Fruit fly (Drosophila melanogaster) whole organism, pupa: ENCODE measurements around the gene CG11309.

Source experiments
- CG10348 ChIP-seq: fragments of 200-800 bp; sonication (Bioruptor generic); IDR thresholded peaks from 2 replicates; pipeline ENCODE4 v1.3.6; 2022; ENCODE audit warnings: missing biosample characterization, missing genetic modification characterization
- CG12605 ChIP-seq: fragments of 200-800 bp; sonication (Bioruptor generic); IDR thresholded peaks from 2 replicates; pipeline ENCODE4 v1.3.6; 2022; ENCODE audit warnings: missing biosample characterization, missing genetic modification characterization
- CG13204 ChIP-seq: fragments of 200-800 bp; sonication (Bioruptor generic); optimal IDR thresholded peaks from 2 replicates; lab custom pipeline; 2018; ENCODE audit warnings: missing biosample characterization, mild to moderate bottlenecking, missing genetic modification characterization, moderate library complexity
- CG14655 ChIP-seq: fragments of 200-800 bp; sonication (Bioruptor generic); optimal IDR thresholded peaks from 3 replicates; lab custom pipeline; 2017; ENCODE audit warnings: mild to moderate bottlenecking, missing biosample characterization, missing genetic modification reagents, missing genetic modification characterization
- CG15710 ChIP-seq: fragments of 200-800 bp; sonication (Bioruptor generic); optimal IDR thresholded peaks from 2 replicates; lab custom pipeline; 2018; ENCODE audit warnings: missing biosample characterization, mild to moderate bottlenecking, missing genetic modification characterization, moderate library complexity
- CG17806 ChIP-seq: fragments of 200-800 bp; sonication (Bioruptor generic); optimal IDR thresholded peaks from 2 replicates; lab custom pipeline; 2018; ENCODE audit warnings: missing biosample characterization, mild to moderate bottlenecking, missing genetic modification characterization, moderate library complexity
- CG32121 ChIP-seq: fragments of 200-800 bp; sonication (Bioruptor generic); IDR thresholded peaks from 2 replicates; pipeline ENCODE4 v1.3.6; 2022; ENCODE audit warnings: missing biosample characterization, missing genetic modification characterization
- CG34367 ChIP-seq: fragments of 200-800 bp; sonication (Bioruptor generic); optimal IDR thresholded peaks from 2 replicates; lab custom pipeline; 2018; ENCODE audit warnings: missing biosample characterization, mild to moderate bottlenecking, missing genetic modification characterization
- CG4496 ChIP-seq: fragments of 200-800 bp; sonication (Bioruptor generic); IDR thresholded peaks from 3 replicates; pipeline ENCODE4 v1.3.6; 2022; ENCODE audit warnings: missing biosample characterization, missing genetic modification characterization
- CG8159 ChIP-seq: fragments of 200-800 bp; sonication (Bioruptor generic); optimal IDR thresholded peaks from 3 replicates; lab custom pipeline; 2018; ENCODE audit warnings: missing biosample characterization, mild to moderate bottlenecking, missing genetic modification characterization, moderate library complexity
- CG8301 ChIP-seq: fragments of 200-800 bp; sonication (Bioruptor generic); optimal IDR thresholded peaks from 2 replicates; lab custom pipeline; 2018; ENCODE audit warnings: missing biosample characterization, mild to moderate bottlenecking, missing genetic modification characterization
- CG9948 ChIP-seq: fragments of 200-800 bp; sonication (Bioruptor generic); optimal IDR thresholded peaks from 2 replicates; lab custom pipeline; 2018; ENCODE audit warnings: missing biosample characterization, mild to moderate bottlenecking, missing genetic modification characterization, moderate library complexity
- D1 ChIP-seq: fragments of 200-800 bp; sonication (Bioruptor generic); optimal IDR thresholded peaks from 2 replicates; lab custom pipeline; 2018; ENCODE audit warnings: missing biosample characterization, mild to moderate bottlenecking, missing genetic modification characterization, moderate library complexity
- EcR ChIP-seq: fragments of 200-800 bp; sonication (Bioruptor generic); optimal IDR thresholded peaks from 3 replicates; lab custom pipeline; 2019; ENCODE audit warnings: missing biosample characterization, missing genetic modification characterization, mild to moderate bottlenecking, moderate library complexity, missing genetic modification reagents
- Ets98B ChIP-seq: fragments of 200-800 bp; sonication (Bioruptor generic); IDR thresholded peaks from 2 replicates; pipeline ENCODE4 v1.3.6; 2022; ENCODE audit warnings: missing biosample characterization, missing genetic modification characterization
- Pif1A ChIP-seq: fragments of 200-800 bp; sonication (Bioruptor generic); optimal IDR thresholded peaks from 3 replicates; lab custom pipeline; 2016; ENCODE audit warnings: missing biosample characterization, missing genetic modification characterization
- Pif1B ChIP-seq: fragments of 200-800 bp; sonication (Bioruptor generic); optimal IDR thresholded peaks from 3 replicates; lab custom pipeline; 2016; ENCODE audit warnings: missing biosample characterization, missing genetic modification characterization
- Snoo ChIP-seq: fragments of 200-800 bp; sonication (Bioruptor generic); optimal IDR thresholded peaks from 3 replicates; lab custom pipeline; 2017; ENCODE audit warnings: missing biosample characterization, mild to moderate bottlenecking, missing genetic modification characterization, inconsistent platforms
- fd96Ca ChIP-seq: fragments of 200-800 bp; sonication (Bioruptor generic); IDR thresholded peaks from 3 replicates; pipeline ENCODE4 v1.3.6; 2022; ENCODE audit warnings: missing biosample characterization, missing genetic modification characterization
- gl ChIP-seq: fragments of 200-800 bp; sonication (Bioruptor generic); optimal IDR thresholded peaks from 2 replicates; lab custom pipeline; 2018; ENCODE audit warnings: missing biosample characterization, mild to moderate bottlenecking, missing genetic modification characterization
- rn ChIP-seq: fragments of 200-800 bp; sonication (Bioruptor generic); IDR thresholded peaks from 2 replicates; pipeline ENCODE4 v1.3.6; 2022; ENCODE audit warnings: missing biosample characterization, missing genetic modification characterization

The CG11309 gene

DNA sequence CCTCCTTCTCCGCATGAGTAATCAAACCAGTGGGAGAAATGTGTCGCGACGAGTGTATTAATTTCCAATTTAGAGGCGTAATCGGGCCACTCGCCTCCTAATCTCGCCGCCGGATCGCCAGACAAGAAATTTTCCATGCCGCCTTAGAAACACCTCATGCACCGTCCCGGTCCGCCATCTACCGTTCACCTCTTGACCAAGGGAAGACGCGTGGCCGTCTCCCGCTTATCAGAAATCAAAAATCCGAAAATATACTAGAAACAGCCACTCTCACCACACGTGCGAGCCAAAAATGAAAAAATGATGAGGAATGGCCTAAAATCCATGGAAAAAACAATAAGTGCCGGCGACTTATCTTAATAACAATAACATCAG, 28.6 kb downstream of the CG11309 start:
- TF ChIP-seq CG12605 (GFP tag; lab: Robert Waterston, UW) (no peak), D1 (no peak), fd96Ca (GFP tag; lab: Robert Waterston, UW) (no peak), Pif1B (GFP tag; lab: Kevin White, UChicago) (no peak), CG17806 (tag; lab: Kevin White, UChicago) (no peak), CG4496 (GFP tag; lab: Robert Waterston, UW) (no peak), gl (no peak), CG15710 (tag; lab: Kevin White, UChicago) (no peak), CG8301 (tag; lab: Kevin White, UChicago) (no peak), CG8159 (no peak), Ets98B (GFP tag; lab: Robert Waterston, UW) (no peak), CG32121 (GFP tag; lab: Robert Waterston, UW) (no peak), CG10348 (GFP tag; lab: Robert Waterston, UW) (no peak), rn (GFP tag; lab: Robert Waterston, UW) (no peak), Pif1A (no peak), Snoo (no peak), CG14655 (GFP tag; lab: Kevin White, UChicago) (no peak), CG34367 (tag; lab: Kevin White, UChicago) (no peak), CG13204 (GFP tag; lab: Kevin White, UChicago) (no peak)

DNA sequence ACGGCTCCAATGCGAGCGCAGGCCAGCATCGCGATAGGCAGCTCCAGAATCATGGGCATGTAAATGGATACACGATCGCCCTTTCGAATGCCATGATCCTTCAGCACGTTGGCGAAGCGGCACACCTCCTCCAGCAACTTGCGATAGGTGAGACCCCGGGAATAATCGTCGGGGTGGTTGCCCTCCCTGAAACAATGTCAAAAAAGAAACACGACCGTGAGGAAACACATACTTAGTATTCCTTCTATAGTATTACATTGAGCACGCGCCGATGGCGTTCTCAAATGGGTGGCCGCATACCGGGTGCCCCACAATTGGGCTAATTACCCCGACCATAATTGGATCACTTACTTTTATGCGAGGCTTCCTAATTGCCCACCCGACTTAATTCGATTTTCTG, 31.0 kb downstream of the CG11309 start:
- no peak for TF ChIP-seq gl
- TF ChIP-seq CG12605 (GFP tag; lab: Robert Waterston, UW), result no peak
- TF ChIP-seq CG10348 (GFP tag; lab: Robert Waterston, UW), result no peak
- TF ChIP-seq rn (GFP tag; lab: Robert Waterston, UW), result no peak
- no peak for TF ChIP-seq CG14655 (GFP tag; lab: Kevin White, UChicago)
- TF ChIP-seq CG8159, result no peak
- TF ChIP-seq CG32121 (GFP tag; lab: Robert Waterston, UW), result no peak
- no peak for TF ChIP-seq Ets98B (GFP tag; lab: Robert Waterston, UW)
- no peak for TF ChIP-seq CG17806 (tag; lab: Kevin White, UChicago)
- TF ChIP-seq Pif1A, result no peak
- no peak for TF ChIP-seq EcR (GFP tag; lab: Kevin White, UChicago)
- no peak for TF ChIP-seq CG9948 (tag; lab: Kevin White, UChicago)
- TF ChIP-seq CG34367 (tag; lab: Kevin White, UChicago), result no peak
- TF ChIP-seq Pif1B (GFP tag; lab: Kevin White, UChicago), result no peak
- no peak for TF ChIP-seq D1

DNA sequence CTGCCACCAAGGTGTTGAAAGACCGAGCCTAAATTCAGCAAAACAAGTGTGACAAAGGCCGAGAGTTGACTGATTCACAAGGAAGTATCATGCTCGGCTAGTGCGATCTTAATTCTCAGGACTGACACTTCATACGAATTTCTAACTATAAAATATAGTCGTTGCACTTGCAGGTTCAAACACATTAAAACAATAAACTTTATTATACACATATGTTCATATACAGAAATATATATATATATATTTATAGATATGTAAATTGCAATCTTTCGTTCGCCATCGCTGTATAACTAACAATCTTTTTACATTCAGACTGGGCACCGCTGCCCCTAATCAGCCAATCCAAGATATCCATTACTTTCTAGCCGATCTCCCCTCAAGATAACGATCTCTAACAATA, 34.0 kb downstream of the CG11309 start, which contains the start of gene CG9389:
Gene CG9389 (minus strand): TSS at position 101 of the 400 bp plus-strand sequence.
- TF ChIP-seq CG32121 (GFP tag; lab: Robert Waterston, UW) (no peak), Pif1A (no peak), CG8301 (tag; lab: Kevin White, UChicago) (no peak), D1 (no peak), CG4496 (GFP tag; lab: Robert Waterston, UW) (no peak), CG17806 (tag; lab: Kevin White, UChicago) (no peak), Pif1B (GFP tag; lab: Kevin White, UChicago) (no peak), CG15710 (tag; lab: Kevin White, UChicago) (no peak), EcR (GFP tag; lab: Kevin White, UChicago) (no peak), gl (no peak)
- TF ChIP-seq, all 21 proteins: peak for 0

DNA sequence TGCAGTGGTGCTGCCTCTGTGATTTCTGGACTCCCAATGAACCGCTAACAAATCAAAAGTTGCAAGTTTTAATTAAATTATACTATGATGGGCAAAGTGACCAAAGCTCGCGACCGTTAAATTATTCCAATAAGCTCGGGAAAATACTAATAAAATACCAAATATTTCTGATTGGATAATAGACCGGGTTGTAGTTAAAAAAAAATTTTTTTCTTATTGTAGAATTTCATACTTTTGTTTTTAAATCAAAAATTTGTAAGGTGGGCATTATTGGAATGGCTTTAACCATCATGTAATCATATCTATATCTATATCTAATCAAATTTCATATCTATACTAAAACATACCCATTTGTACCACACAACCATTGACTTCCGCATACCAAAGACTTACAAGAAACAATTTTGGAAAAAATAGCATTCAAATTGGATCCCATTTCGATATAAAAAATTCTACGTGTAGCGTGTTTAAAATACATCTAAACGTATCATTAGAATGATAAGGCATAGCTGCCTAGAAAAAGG, 36.5 kb downstream of the CG11309 start, which contains the start of gene CG9391:
Gene CG9391 (minus strand): TSS at position 474 of the 524 bp plus-strand sequence.
- TF ChIP-seq CG12605 (GFP tag; lab: Robert Waterston, UW) (no peak), D1 (no peak)

DNA sequence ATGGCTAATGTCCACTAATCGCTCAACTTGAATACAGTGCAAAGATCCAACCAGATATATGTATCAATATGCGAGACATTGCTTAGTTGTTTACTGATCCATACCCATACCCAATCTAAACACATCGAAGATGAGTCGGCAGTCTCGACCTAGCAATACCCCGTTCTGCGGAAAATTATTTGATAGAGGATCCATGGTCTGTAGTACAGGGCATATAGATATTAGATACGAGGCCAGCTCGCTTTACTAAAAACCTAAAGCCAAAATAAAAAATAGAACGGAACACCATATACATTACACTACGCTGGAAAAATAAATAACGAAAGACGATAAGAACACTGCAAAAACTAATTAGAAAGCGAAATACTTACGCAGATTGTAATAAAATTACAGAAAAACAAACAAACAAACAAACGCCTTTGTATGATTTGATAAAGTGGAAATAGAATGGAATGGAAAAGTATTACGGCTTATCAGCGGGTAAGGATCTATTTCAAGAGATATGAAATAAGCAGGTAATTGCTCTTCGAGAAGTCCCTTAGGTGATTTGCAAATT, 38.3 kb downstream of the CG11309 start:
- TF ChIP-seq Snoo, result no peak
- TF ChIP-seq CG4496 (GFP tag; lab: Robert Waterston, UW), result no peak
- TF ChIP-seq CG8159, result no peak
- TF ChIP-seq Pif1A, result no peak
- no peak for TF ChIP-seq CG10348 (GFP tag; lab: Robert Waterston, UW)

DNA sequence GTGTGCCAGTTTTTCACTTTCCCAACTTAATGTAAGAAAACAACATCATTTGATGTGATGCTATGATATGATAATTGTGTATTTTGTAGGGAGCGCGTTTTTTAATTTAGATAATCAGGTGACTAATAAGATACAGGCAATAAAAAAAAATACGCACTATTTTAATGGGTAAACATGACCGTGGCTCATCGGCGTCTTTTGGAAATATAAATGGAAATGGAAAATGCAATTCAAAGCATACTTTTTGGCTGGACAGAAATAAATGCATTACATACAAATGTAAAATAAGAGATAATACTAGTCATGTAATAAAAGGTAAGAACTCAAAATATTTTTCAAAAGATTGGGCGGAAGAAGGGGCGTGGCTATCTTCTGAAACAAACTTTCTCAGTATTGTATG, 42.0 kb downstream of the CG11309 start:
- TF ChIP-seq D1 (peak; percentile 51), CG34367 (tag; lab: Kevin White, UChicago) (no peak)

DNA sequence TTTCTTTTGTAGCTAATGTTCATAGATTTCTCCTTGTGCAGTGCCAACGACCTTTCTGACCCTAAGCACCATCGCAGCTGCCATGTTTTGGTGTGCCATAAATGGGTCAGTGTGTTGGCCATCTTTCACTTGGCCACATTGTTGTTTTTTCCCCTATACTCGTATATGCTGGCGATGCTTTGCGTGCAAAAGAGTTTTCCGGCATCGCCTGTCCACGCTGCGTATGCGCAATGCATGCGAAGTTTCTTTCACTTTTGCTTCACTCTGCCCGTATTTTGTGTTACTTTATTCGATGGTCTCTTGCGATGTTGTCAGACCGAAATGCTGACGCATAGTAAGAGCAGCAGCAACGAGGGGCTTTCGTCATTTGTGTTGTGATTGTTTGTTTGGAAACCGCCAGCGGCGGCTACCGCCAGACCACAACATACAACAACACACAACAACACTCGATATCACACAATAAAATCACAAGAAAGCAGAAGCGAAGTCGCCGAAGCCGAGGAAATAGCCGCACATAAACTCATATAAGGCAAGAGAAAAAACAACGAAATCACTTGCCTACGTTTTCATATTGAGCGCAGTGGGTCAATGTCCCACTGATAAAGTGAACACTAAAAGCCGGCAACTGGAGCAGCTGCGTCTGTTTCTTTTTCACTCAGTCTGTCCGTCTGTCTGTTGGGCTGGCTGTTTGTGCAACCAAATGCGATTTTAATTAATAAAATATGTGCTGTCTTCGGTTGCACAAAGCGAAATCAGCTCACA, 42.9 kb downstream of the CG11309 start:
- TF ChIP-seq CG10348 (GFP tag; lab: Robert Waterston, UW) (no peak), CG14655 (GFP tag; lab: Kevin White, UChicago) (no peak), EcR (GFP tag; lab: Kevin White, UChicago) (peak; percentile 83), CG12605 (GFP tag; lab: Robert Waterston, UW) (0 out of 2 replicates have a peak, but pooled peaks have one; percentile 14), D1 (no peak), CG13204 (GFP tag; lab: Kevin White, UChicago) (no peak)
- TF ChIP-seq, all 21 proteins: peak for 2
